Fruit fly (Drosophila melanogaster): Measurements from ENCODE around the gene pum.

The pum gene

DNA sequence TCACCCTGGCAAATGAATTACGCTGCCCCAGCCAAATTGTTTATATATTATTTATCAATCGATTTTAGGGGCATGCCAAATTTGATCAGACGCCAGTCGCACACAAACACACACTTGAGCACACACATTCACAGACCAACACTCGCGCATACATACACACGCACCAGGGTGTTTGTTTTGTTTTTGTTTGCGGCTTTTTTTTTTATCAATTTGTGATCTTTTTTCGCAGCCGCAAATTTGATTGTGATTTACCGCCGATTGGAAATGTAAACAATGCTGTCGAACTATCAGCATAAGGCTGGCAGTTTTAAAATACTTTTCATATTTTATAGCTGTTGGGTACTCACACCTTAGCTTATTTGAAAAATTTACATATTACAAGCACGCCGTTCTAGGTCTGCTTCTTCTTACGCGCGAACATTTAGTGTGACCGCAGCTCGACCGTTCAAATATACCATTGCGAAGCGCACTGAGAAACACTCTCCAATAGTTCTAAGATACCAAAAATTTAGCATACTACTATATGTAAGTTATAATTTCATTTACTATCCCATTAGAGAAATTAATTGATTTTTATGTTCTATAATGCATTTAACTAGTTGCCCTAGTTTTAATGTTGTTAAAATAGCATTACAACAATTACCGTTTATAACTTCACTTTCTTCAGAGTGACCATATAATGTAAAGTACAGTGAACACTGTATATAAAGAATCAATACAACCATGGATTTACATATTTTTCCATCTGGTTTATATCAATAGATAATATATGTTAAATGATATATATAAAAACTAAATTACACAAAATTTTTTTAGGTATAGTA, at the start of gene pum (continued):
- TF ChIP-seq CG11695 (GFP tag; IDR thresholded peaks at IDR 0.05) = 0 out of 3 replicates have a peak, but pooled peaks have one; percentile 11
- TF ChIP-seq CG18599 (GFP tag; optimal IDR thresholded peaks at IDR 0.05) = peak; percentile 9
- no peak for TF ChIP-seq CG2202 (tag; optimal IDR thresholded peaks at IDR 0.05)
- TF ChIP-seq Ada2b (GFP tag; IDR thresholded peaks at IDR 0.05) = peak; percentile 37; the same call in 1 of the 2 replicates
- TF ChIP-seq CG10979 (tag; optimal IDR thresholded peaks at IDR 0.05) = peak; percentile 31
- no peak for TF ChIP-seq CG9727 (GFP tag; optimal IDR thresholded peaks at IDR 0.05)
- peak; percentile 59 for TF ChIP-seq Med (GFP tag)
- no peak for TF ChIP-seq Kr (GFP tag; optimal IDR thresholded peaks at IDR 0.05)
- TF ChIP-seq Rfx (GFP tag; IDR thresholded peaks at IDR 0.05) = peak; percentile 59
- no peak for TF ChIP-seq Neu2 (GFP tag; optimal IDR thresholded peaks at IDR 0.05; ENCODE audit: borderline replicate concordance)
- TF ChIP-seq CG8290 (GFP tag; optimal IDR thresholded peaks at IDR 0.05) = peak; percentile 26
- TF ChIP-seq CG8290 (tag; optimal IDR thresholded peaks at IDR 0.05) = peak in 1 of 2 experiments; percentile 35
- peak; percentile 59 for TF ChIP-seq phol (tag; optimal IDR thresholded peaks at IDR 0.05)
- no peak for TF ChIP-seq CG18476 (GFP tag; optimal IDR thresholded peaks at IDR 0.05)
- TF ChIP-seq Pdp1 (GFP tag; optimal IDR thresholded peaks at IDR 0.05) = peak in 1 of 2 experiments; percentile 2
- TF ChIP-seq TFAM (GFP tag; optimal IDR thresholded peaks at IDR 0.05) = no peak
- peak; percentile 76 for TF ChIP-seq Ptx1 (GFP tag; IDR thresholded peaks at IDR 0.05)
- TF ChIP-seq gsb-n (tag; optimal IDR thresholded peaks at IDR 0.05) = peak; percentile 43
- TF ChIP-seq Dbx (GFP tag; IDR thresholded peaks at IDR 0.05) = no peak
- TF ChIP-seq Atf6 (GFP tag; IDR thresholded peaks at IDR 0.05) = peak; percentile 37
- TF ChIP-seq chif (GFP tag; optimal IDR thresholded peaks at IDR 0.05) = no peak
- TF ChIP-seq hbn (GFP tag; IDR thresholded peaks at IDR 0.05; ENCODE audit: partially characterized antibody) = peak; percentile 1; the same call in 1 of the 2 replicates
- no peak for TF ChIP-seq Hmx (GFP tag; optimal IDR thresholded peaks at IDR 0.05)
- TF ChIP-seq Stat92E (GFP tag; optimal IDR thresholded peaks at IDR 0.05) = no peak
- no peak for TF ChIP-seq Dip2 (GFP tag; IDR thresholded peaks at IDR 0.05)
- peak; percentile 10 for TF ChIP-seq NC2β (GFP tag; optimal IDR thresholded peaks at IDR 0.05)
- TF ChIP-seq CG14050 (GFP tag; IDR thresholded peaks at IDR 0.05) = no peak
- TF ChIP-seq ase (GFP tag; IDR thresholded peaks at IDR 0.05) = no peak
- no peak for TF ChIP-seq CG16779 (GFP tag; IDR thresholded peaks at IDR 0.05)
- TF ChIP-seq al (GFP tag; IDR thresholded peaks at IDR 0.05) = no peak
- TF ChIP-seq Ets65A (GFP tag) = no peak
- TF ChIP-seq z (GFP tag; IDR thresholded peaks at IDR 0.05) = no peak
- no peak for TF ChIP-seq CG2889 (GFP tag; IDR thresholded peaks at IDR 0.05)
- no peak for TF ChIP-seq bab2 (GFP tag; optimal IDR thresholded peaks at IDR 0.05)
- TF ChIP-seq Hr3 (GFP tag; optimal IDR thresholded peaks at IDR 0.05) = peak; percentile 36
- peak; percentile 53 for TF ChIP-seq Meics (GFP tag; optimal IDR thresholded peaks at IDR 0.05)
- peak; percentile 39 for TF ChIP-seq CG15696 (tag; optimal IDR thresholded peaks at IDR 0.05)
- no peak for TF ChIP-seq CG4730 (GFP tag; IDR thresholded peaks at IDR 0.05)
- TF ChIP-seq PHDP (tag; optimal IDR thresholded peaks at IDR 0.05) = peak; percentile 44
- peak; percentile 65 for TF ChIP-seq CG32532 (GFP tag; IDR thresholded peaks at IDR 0.05)
- peak; percentile 55 for TF ChIP-seq vvl (GFP tag; IDR thresholded peaks at IDR 0.05)
- TF ChIP-seq ewg (GFP tag; optimal IDR thresholded peaks at IDR 0.05) = peak; percentile 63
- TF ChIP-seq CG7745 (tag; optimal IDR thresholded peaks at IDR 0.05) = no peak
- no peak for TF ChIP-seq cad (GFP tag; optimal IDR thresholded peaks at IDR 0.05)
- TF ChIP-seq CG10274 (GFP tag; optimal IDR thresholded peaks at IDR 0.05) = no peak
- no peak for TF ChIP-seq repo (GFP tag; optimal IDR thresholded peaks at IDR 0.05)
- TF ChIP-seq Mes4 (GFP tag; optimal IDR thresholded peaks at IDR 0.05) = no peak
